Worm (Caenorhabditis elegans) whole organism, late embryonic: Measurements from ENCODE around the gene ZC204.12.
A peak's percentile ranks its signal among the peaks of the same experiment; 100 is the strongest.
"Not testable (repeated sequence)": the region's sequence is repeated elsewhere in the genome, so short reads cannot be mapped to it uniquely, and the experiment has no call there.

ENCODE experiments used
- C38D4.7 ChIP-seq: fragments of 200-800 bp; sonication (Bioruptor generic); optimal IDR thresholded peaks from 2 replicates; lab custom pipeline; 2018; ENCODE audit warnings: mild to moderate bottlenecking, missing genetic modification characterization, moderate library complexity, missing compliant biosample characterization
- F13H6.1 ChIP-seq: sonication (generic microtip); optimal IDR thresholded peaks from 2 replicates; lab custom pipeline; 2016; ENCODE audit warnings: missing genetic modification characterization, missing compliant biosample characterization
- K02D7.2 ChIP-seq: sonication (generic microtip); optimal IDR thresholded peaks from 2 replicates; lab custom pipeline; 2017; ENCODE audit warnings: mild to moderate bottlenecking, missing genetic modification characterization, missing compliant biosample characterization
- Y22D7AL.16 ChIP-seq: sonication (generic microtip); optimal IDR thresholded peaks from 2 replicates; lab custom pipeline; 2016; ENCODE audit warnings: missing genetic modification characterization, missing compliant biosample characterization
- ahr-1 ChIP-seq: sonication (generic microtip); optimal IDR thresholded peaks from 2 replicates; lab custom pipeline; 2016; ENCODE audit warnings: missing genetic modification characterization, missing compliant biosample characterization
- ceh-19 ChIP-seq: fragments of 200-800 bp; sonication (Bioruptor generic); optimal IDR thresholded peaks from 2 replicates; lab custom pipeline; 2018; ENCODE audit warnings: mild to moderate bottlenecking, missing genetic modification characterization, missing compliant biosample characterization
- ceh-2 ChIP-seq: sonication (generic microtip); optimal IDR thresholded peaks from 2 replicates; lab custom pipeline; 2016; ENCODE audit warnings: missing genotype, missing genetic modification characterization, missing compliant biosample characterization
- ceh-24 ChIP-seq: sonication (generic microtip); optimal IDR thresholded peaks from 2 replicates; lab custom pipeline; 2016; ENCODE audit warnings: mild to moderate bottlenecking, missing genetic modification characterization, missing compliant biosample characterization
- ceh-30 ChIP-seq: fragments of 150-350 bp; optimal IDR thresholded peaks from 2 replicates; lab custom pipeline; 2014; ENCODE audit warnings: missing biosample characterization, missing genetic modification characterization
- ceh-45 ChIP-seq: fragments of 200-800 bp; sonication (Bioruptor generic); IDR thresholded peaks from 2 replicates; pipeline ENCODE4 v1.3.6; 2022; ENCODE audit warnings: missing genetic modification reagents, missing genetic modification characterization, missing compliant biosample characterization
- ceh-6 ChIP-seq: fragments of 200-800 bp; sonication (Bioruptor generic); optimal IDR thresholded peaks from 2 replicates; lab custom pipeline; 2018; ENCODE audit warnings: mild to moderate bottlenecking, missing genetic modification characterization, missing compliant biosample characterization
- ceh-9 ChIP-seq: sonication (generic microtip); optimal IDR thresholded peaks from 2 replicates; lab custom pipeline; 2016; ENCODE audit warnings: mild to moderate bottlenecking, missing genetic modification characterization, inconsistent platforms, missing compliant biosample characterization
- dmd-4 ChIP-seq: sonication (generic microtip); optimal IDR thresholded peaks from 2 replicates; lab custom pipeline; 2016; ENCODE audit warnings: borderline replicate concordance, missing genetic modification characterization, missing compliant biosample characterization
- dve-1 ChIP-seq: sonication (generic microtip); optimal IDR thresholded peaks from 2 replicates; lab custom pipeline; 2017; ENCODE audit warnings: antibody characterized with exemption, mild to moderate bottlenecking, missing genetic modification characterization, missing compliant biosample characterization
- elt-2 ChIP-seq: sonication (generic microtip); optimal IDR thresholded peaks from 2 replicates; lab custom pipeline; 2016; ENCODE audit warnings: missing genetic modification reagents, missing genetic modification characterization, missing compliant biosample characterization
- ets-4 ChIP-seq: sonication (generic microtip); optimal IDR thresholded peaks from 2 replicates; lab custom pipeline; 2016; ENCODE audit warnings: missing genetic modification characterization, missing compliant biosample characterization
- fax-1 ChIP-seq: sonication (generic microtip); optimal IDR thresholded peaks from 2 replicates; lab custom pipeline; 2016; ENCODE audit warnings: missing genotype, missing genetic modification characterization, missing compliant biosample characterization
- fkh-6 ChIP-seq: sonication (generic microtip); optimal IDR thresholded peaks from 2 replicates; lab custom pipeline; 2016; ENCODE audit warnings: missing genetic modification characterization, missing compliant biosample characterization
- gmeb-2 ChIP-seq: sonication (generic microtip); optimal IDR thresholded peaks from 2 replicates; lab custom pipeline; 2016; ENCODE audit warnings: missing genetic modification characterization, inconsistent platforms, missing compliant biosample characterization
- hlh-15 ChIP-seq: sonication (generic microtip); optimal IDR thresholded peaks from 2 replicates; lab custom pipeline; 2016; ENCODE audit warnings: missing genetic modification characterization, missing compliant biosample characterization
- hlh-6 ChIP-seq: sonication (generic microtip); optimal IDR thresholded peaks from 2 replicates; lab custom pipeline; 2016; ENCODE audit warnings: missing genotype, missing genetic modification characterization, missing compliant biosample characterization
- hlh-8 ChIP-seq: sonication (generic microtip); optimal IDR thresholded peaks from 2 replicates; lab custom pipeline; 2016; ENCODE audit warnings: missing genotype, missing genetic modification characterization, missing compliant biosample characterization
- lim-6 ChIP-seq: sonication (generic microtip); optimal IDR thresholded peaks from 2 replicates; lab custom pipeline; 2016; ENCODE audit warnings: missing genetic modification characterization, missing compliant biosample characterization
- lin-11 ChIP-seq: fragments of 200-800 bp; sonication (Bioruptor generic); optimal IDR thresholded peaks from 2 replicates; lab custom pipeline; 2018; ENCODE audit warnings: mild to moderate bottlenecking, missing genetic modification characterization, missing compliant biosample characterization
- nfya-1 ChIP-seq: sonication (generic microtip); optimal IDR thresholded peaks from 2 replicates; lab custom pipeline; 2017; ENCODE audit warnings: missing genetic modification characterization, mild to moderate bottlenecking, missing compliant biosample characterization, antibody characterized with exemption, moderate library complexity
- nhr-11 ChIP-seq: fragments of 150-350 bp; optimal IDR thresholded peaks from 2 replicates; lab custom pipeline; 2014; ENCODE audit warnings: missing biosample characterization, missing genetic modification characterization
- nhr-232 ChIP-seq: sonication (generic microtip); optimal IDR thresholded peaks from 2 replicates; lab custom pipeline; 2016; ENCODE audit warnings: missing genetic modification characterization, missing compliant biosample characterization
- odd-2 ChIP-seq: sonication (generic microtip); optimal IDR thresholded peaks from 2 replicates; lab custom pipeline; 2017; ENCODE audit warnings: antibody characterized with exemption, mild to moderate bottlenecking, missing genetic modification characterization, missing compliant biosample characterization
- pax-1 ChIP-seq: fragments of 150-350 bp; optimal IDR thresholded peaks from 2 replicates; lab custom pipeline; 2014; ENCODE audit warnings: missing biosample characterization, missing genetic modification characterization
- pha-2 ChIP-seq: sonication (generic microtip); optimal IDR thresholded peaks from 2 replicates; lab custom pipeline; 2017; ENCODE audit warnings: mild to moderate bottlenecking, missing genetic modification characterization, missing compliant biosample characterization
- pha-4 ChIP-seq: fragments of 150-350 bp; optimal IDR thresholded peaks from 2 replicates; lab custom pipeline; 2018; ENCODE audit warnings: missing biosample characterization, missing genetic modification reagents, missing genetic modification characterization
- pros-1 ChIP-seq: fragments of 150-350 bp; optimal IDR thresholded peaks from 2 replicates; lab custom pipeline; 2014; ENCODE audit warnings: missing biosample characterization, missing genetic modification reagents, missing genetic modification characterization
- ref-2 ChIP-seq: sonication (generic microtip); optimal IDR thresholded peaks from 2 replicates; lab custom pipeline; 2016; ENCODE audit warnings: missing genetic modification characterization, missing compliant biosample characterization
- sdc-2 ChIP-seq: sonication (generic microtip); optimal IDR thresholded peaks from 2 replicates; lab custom pipeline; 2016; ENCODE audit warnings: missing genotype, missing genetic modification characterization, missing compliant biosample characterization
- sox-2 ChIP-seq: fragments of 200-800 bp; sonication (Bioruptor generic); IDR thresholded peaks from 2 replicates; pipeline ENCODE4 v1.3.6; 2022; ENCODE audit warnings: missing genetic modification reagents, missing genetic modification characterization, missing compliant biosample characterization
- sox-4 ChIP-seq: sonication (generic microtip); optimal IDR thresholded peaks from 2 replicates; lab custom pipeline; 2017; ENCODE audit warnings: mild to moderate bottlenecking, missing genetic modification characterization, inconsistent platforms, missing compliant biosample characterization
- syd-9 ChIP-seq: sonication (generic microtip); optimal IDR thresholded peaks from 2 replicates; lab custom pipeline; 2016; ENCODE audit warnings: mild to moderate bottlenecking, missing genetic modification characterization, moderate library complexity, missing compliant biosample characterization
- tbx-2 ChIP-seq: sonication (generic microtip); optimal IDR thresholded peaks from 2 replicates; lab custom pipeline; 2016; ENCODE audit warnings: missing genetic modification characterization, missing compliant biosample characterization
- unc-3 ChIP-seq, 2 experiments: fragments of 200-800 bp in 1 of 2; sonication (Bioruptor generic) in 1 of 2; sonication (generic microtip) in 1 of 2; conservative IDR thresholded peaks in 1 of 2; optimal IDR thresholded peaks in 1 of 2; 2 replicates each; pipeline versions ENCODE4 v1.3.6 to Lab custom; 2016 to 2022; ENCODE audit warnings: missing compliant biosample characterization in 2 of 2, missing genetic modification characterization in 2 of 2, missing genetic modification reagents in 1 of 2
- unc-42 ChIP-seq: sonication (generic microtip); optimal IDR thresholded peaks from 2 replicates; lab custom pipeline; 2016; ENCODE audit warnings: missing genotype, missing genetic modification characterization, missing compliant biosample characterization
- unc-55 ChIP-seq: sonication (generic microtip); optimal IDR thresholded peaks from 2 replicates; lab custom pipeline; 2017; ENCODE audit warnings: missing biosample characterization, missing genetic modification reagents, missing genetic modification characterization
- ztf-16 ChIP-seq: sonication (generic microtip); optimal IDR thresholded peaks from 2 replicates; lab custom pipeline; 2017; ENCODE audit warnings: missing genetic modification characterization, missing compliant biosample characterization

ZC204.12 gene

DNA sequence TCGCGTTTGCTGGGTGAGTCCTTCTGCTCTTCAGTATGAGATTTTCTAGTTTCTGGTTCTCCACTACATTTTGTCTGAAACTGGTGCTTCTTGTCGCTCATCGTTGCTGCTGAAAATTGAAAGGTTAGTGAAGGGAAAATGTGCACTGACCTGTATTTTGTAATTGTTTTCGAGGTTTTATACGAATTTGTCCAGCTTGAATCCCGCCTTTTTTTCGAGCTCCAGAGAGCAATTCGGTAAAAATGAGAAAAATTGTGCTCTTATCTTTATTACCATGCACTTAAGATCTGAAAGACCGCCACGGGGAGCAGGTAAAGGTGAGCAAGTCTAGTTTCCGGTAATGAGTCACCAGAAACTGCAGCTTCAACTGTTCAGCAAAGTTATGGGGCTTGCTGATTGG, 29.3 kb downstream of the ZC204.12 start, which contains the start of gene C08E3.15:
TSS of gene C08E3.15 (minus strand) at position 101 of the 400 bp plus-strand sequence.
- not testable (repeated sequence) for TF ChIP-seq nhr-232 (tag; lab: Kevin White, UChicago); ceh-19 (GFP tag; lab: Kevin White, UChicago); Y22D7AL.16 (tag; lab: Kevin White, UChicago)

DNA sequence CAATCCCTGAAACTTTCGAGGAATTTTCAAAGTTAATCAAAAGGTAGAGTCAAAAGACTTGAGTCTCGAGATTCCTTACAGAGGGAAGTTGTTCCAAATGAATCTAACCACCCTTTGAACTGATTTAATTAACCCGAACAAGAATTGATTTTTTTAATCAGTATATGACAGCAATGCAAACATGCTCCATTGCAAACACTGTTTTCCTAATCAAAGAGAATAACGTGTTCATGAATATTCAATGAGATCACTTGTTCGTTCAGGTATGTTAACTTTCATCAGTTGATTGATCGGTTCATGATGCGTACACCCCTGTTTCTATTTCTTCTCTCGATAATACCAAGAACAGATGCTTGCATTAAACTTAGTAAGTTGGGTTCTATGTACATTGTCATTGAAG, 31.4 kb downstream of the ZC204.12 start, which contains the start of gene C08E3.14:
TSS of gene C08E3.14 (plus strand) at position 301 of the 400 bp plus-strand sequence.
- TF ChIP-seq syd-9 (tag; lab: Kevin White, UChicago): no peak
- TF ChIP-seq C38D4.7 (GFP tag; lab: Kevin White, UChicago): no peak
- TF ChIP-seq K02D7.2 (tag; lab: Kevin White, UChicago): no peak
- TF ChIP-seq unc-42 (tag; lab: Kevin White, UChicago): no peak
- no peak for TF ChIP-seq hlh-15 (tag; lab: Kevin White, UChicago)
- no peak for TF ChIP-seq unc-55 (GFP tag; lab: Kevin White, UChicago)
- no peak for TF ChIP-seq sox-4 (tag; lab: Kevin White, UChicago)
- TF ChIP-seq unc-3 (GFP tag; conservative IDR thresholded peaks at IDR 0.05; lab: Robert Waterston, UW): no peak
- no peak for TF ChIP-seq unc-3 (tag; optimal IDR thresholded peaks at IDR 0.05; lab: Kevin White, UChicago)
- TF ChIP-seq ref-2 (tag; lab: Kevin White, UChicago): no peak
- TF ChIP-seq ceh-24 (tag; lab: Kevin White, UChicago): no peak
- TF ChIP-seq ahr-1 (tag; lab: Kevin White, UChicago): no peak
- TF ChIP-seq Y22D7AL.16 (tag; lab: Kevin White, UChicago): no peak
- TF ChIP-seq lim-6 (tag; lab: Kevin White, UChicago): no peak
- TF ChIP-seq nhr-11 (tag; lab: Kevin White, UChicago): no peak
- no peak for TF ChIP-seq F13H6.1
- TF ChIP-seq gmeb-2 (tag; lab: Kevin White, UChicago): no peak
- no peak for TF ChIP-seq pros-1 (tag; lab: Kevin White, UChicago)
- TF ChIP-seq ceh-45 (GFP tag; lab: Robert Waterston, UW): no peak
- no peak for TF ChIP-seq fkh-6 (tag; lab: Kevin White, UChicago)

DNA sequence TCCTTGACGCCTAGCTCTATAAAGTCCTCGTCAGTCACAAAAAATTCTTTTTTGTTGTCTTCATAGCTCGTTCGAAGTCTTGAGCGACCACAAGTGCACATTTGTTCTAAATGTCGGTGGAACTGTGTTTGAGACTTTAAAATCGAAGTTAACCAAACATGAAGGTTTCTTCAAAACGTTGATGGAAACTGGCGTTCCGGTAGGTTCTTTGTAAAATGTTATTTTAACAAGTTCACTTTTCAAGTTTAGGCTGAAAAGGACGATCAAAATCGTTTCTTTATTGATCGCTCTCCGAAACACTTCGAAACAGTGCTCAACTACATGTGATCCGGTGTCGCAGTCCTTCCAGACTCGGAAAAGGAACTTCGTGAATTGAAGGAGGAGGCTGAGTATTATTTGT, 32.5 kb downstream of the ZC204.12 start, which contains the start of gene fbxa-160:
TSS of gene fbxa-160 (minus strand) at position 101 of the 400 bp plus-strand sequence.
- TF ChIP-seq ceh-30 (tag; lab: Kevin White, UChicago) (no peak), ref-2 (tag; lab: Kevin White, UChicago) (no peak), hlh-8 (tag; lab: Kevin White, UChicago) (no peak), nhr-11 (tag; lab: Kevin White, UChicago) (no peak), unc-42 (tag; lab: Kevin White, UChicago) (no peak), ztf-16 (no peak), pha-4 (tag; lab: Kevin White, UChicago) (no peak), ceh-19 (GFP tag; lab: Kevin White, UChicago) (no peak), ceh-2 (tag; lab: Kevin White, UChicago) (no peak), tbx-2 (tag; lab: Kevin White, UChicago) (no peak), lin-11 (tag; lab: Kevin White, UChicago) (no peak), ets-4 (tag; lab: Kevin White, UChicago) (no peak), dmd-4 (tag; lab: Kevin White, UChicago) (no peak)

DNA sequence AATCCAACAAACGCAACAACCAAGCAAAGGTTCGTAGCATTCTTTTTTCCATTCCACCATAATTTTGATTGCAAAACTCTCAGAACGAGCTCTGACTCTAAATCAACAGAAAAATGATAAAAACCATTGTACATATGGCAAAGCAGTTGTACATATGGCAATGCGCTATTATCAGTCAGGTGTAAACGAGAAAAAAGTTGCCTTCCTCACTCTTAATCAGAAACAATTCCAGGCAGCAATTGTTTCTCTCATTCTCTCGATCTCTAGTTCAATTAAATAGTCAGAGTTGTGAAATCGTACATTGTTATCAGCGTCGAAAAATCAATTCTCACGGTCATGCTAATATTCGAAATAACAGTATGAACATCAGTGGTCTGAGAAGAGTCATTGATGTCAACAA, 35.3 kb downstream of the ZC204.12 start:
- TF ChIP-seq dve-1 (tag; lab: Kevin White, UChicago) (no peak), elt-2 (peak; percentile 46)

- TF ChIP-seq ceh-9 (no peak), pax-1 (no peak), dve-1 (tag; lab: Kevin White, UChicago) (no peak), ceh-24 (tag; lab: Kevin White, UChicago) (no peak), pha-2 (tag; lab: Kevin White, UChicago) (no peak), nfya-1 (no peak), lim-6 (tag; lab: Kevin White, UChicago) (no peak), Y22D7AL.16 (tag; lab: Kevin White, UChicago) (no peak), ahr-1 (tag; lab: Kevin White, UChicago) (no peak), pha-4 (tag; lab: Kevin White, UChicago) (no peak), gmeb-2 (tag; lab: Kevin White, UChicago) (no peak), odd-2 (tag; lab: Kevin White, UChicago) (no peak), ceh-6 (GFP tag; lab: Kevin White, UChicago) (no peak), sdc-2 (tag; lab: Kevin White, UChicago) (no peak), ceh-30 (tag; lab: Kevin White, UChicago) (no peak), unc-42 (tag; lab: Kevin White, UChicago) (no peak), fax-1 (tag; lab: Kevin White, UChicago) (no peak), unc-55 (GFP tag; lab: Kevin White, UChicago) (no peak), hlh-6 (tag; lab: Kevin White, UChicago) (no peak), sox-2 (GFP tag; lab: Robert Waterston, UW) (no peak)
These were observed 35.9 kb downstream of the ZC204.12 start, which contains the start of gene fbxa-158 for ce11 chrII:1621180-1621579. Gene fbxa-158 (minus strand): TSS chrII:1621280.
